Worm (Caenorhabditis elegans): ENCODE data around the gene glb-1.

glb-1 gene

ce11 chrIII:8901078-8901477, 22.0 kb downstream of the glb-1 start (continued):
- peak; percentile 39; the same call in 1 of the 2 replicates for TF ChIP-seq D2030.7 (GFP tag; IDR thresholded peaks at IDR 0.05)
- peak; percentile 90 for TF ChIP-seq pbrm-1 (GFP tag; IDR thresholded peaks at IDR 0.05)
- TF ChIP-seq ekl-4 (GFP tag; IDR thresholded peaks at IDR 0.05) = peak; percentile 79
- peak; percentile 39 for TF ChIP-seq tbp1 (GFP tag; optimal IDR thresholded peaks at IDR 0.05)
- TF ChIP-seq aptf-2 (GFP tag; conservative IDR thresholded peaks at IDR 0.05) = peak; percentile 55; the same call in 1 of the 2 replicates
- peak; percentile 42; the same call in 1 of the 2 replicates for TF ChIP-seq rcor-1 (GFP tag; IDR thresholded peaks at IDR 0.05)

- TF ChIP-seq T26A5.8 (tag; optimal IDR thresholded peaks at IDR 0.05) = no peak
- no peak for TF ChIP-seq zfh-2 (GFP tag; conservative IDR thresholded peaks at IDR 0.05)
- TF ChIP-seq K12H6.12 (tag; optimal IDR thresholded peaks at IDR 0.05) = no peak
- TF ChIP-seq snpc-1.1 (tag; optimal IDR thresholded peaks at IDR 0.05; ENCODE audit: insufficient read depth) = no peak
- TF ChIP-seq nfya-1 (tag; optimal IDR thresholded peaks at IDR 0.05; ENCODE audit: borderline replicate concordance, insufficient read depth) = no peak
- no peak for TF ChIP-seq mcd-1 (GFP tag; IDR thresholded peaks at IDR 0.05)
- no peak for TF ChIP-seq F39B2.1 (GFP tag; IDR thresholded peaks at IDR 0.05)
- TF ChIP-seq egl-18 (GFP tag; IDR thresholded peaks at IDR 0.05) = no peak
- TF ChIP-seq ekl-4 (GFP tag; IDR thresholded peaks at IDR 0.05) = no peak
- TF ChIP-seq lsl-1 (GFP tag; optimal IDR thresholded peaks at IDR 0.05) = peak; percentile 86
- TF ChIP-seq efl-1 (GFP tag; optimal IDR thresholded peaks at IDR 0.05) = peak; percentile 83
- TF ChIP-seq ZK185.1 (tag; optimal IDR thresholded peaks at IDR 0.05; ENCODE audit: poor library complexity, severe bottlenecking) = no peak
- TF ChIP-seq unc-130 (GFP tag; optimal IDR thresholded peaks at IDR 0.05) = no peak
- peak; percentile 48 for TF ChIP-seq dox-1 (GFP tag; IDR thresholded peaks at IDR 0.05)
- no peak for TF ChIP-seq rcor-1 (GFP tag; IDR thresholded peaks at IDR 0.05)
- TF ChIP-seq Y56A3A.18 (GFP tag; IDR thresholded peaks at IDR 0.05) = no peak
- no peak for TF ChIP-seq egrh-3 (GFP tag; IDR thresholded peaks at IDR 0.05)
- TF ChIP-seq lsy-27 (tag; optimal IDR thresholded peaks at IDR 0.05; ENCODE audit: borderline replicate concordance, insufficient read depth) = no peak
- TF ChIP-seq cebp-2 (GFP tag; IDR thresholded peaks at IDR 0.05) = no peak
- TF ChIP-seq snpc-3.4 (tag; optimal IDR thresholded peaks at IDR 0.05) = peak; percentile 78
- no peak for TF ChIP-seq sptf-2 (GFP tag; optimal IDR thresholded peaks at IDR 0.05)
- TF ChIP-seq hrde-1 (tag; optimal IDR thresholded peaks at IDR 0.05; ENCODE audit: borderline replicate concordance) = no peak
- peak; percentile 56; the same call in 1 of the 2 replicates for TF ChIP-seq nfyb-1 (GFP tag; IDR thresholded peaks at IDR 0.05)
- no peak for TF ChIP-seq C17E4.6 (GFP tag; IDR thresholded peaks at IDR 0.05)
- TF ChIP-seq T07F8.4 (tag; optimal IDR thresholded peaks at IDR 0.05) = no peak
- TF ChIP-seq ztf-18 (tag; optimal IDR thresholded peaks at IDR 0.05) = peak; percentile 43
- TF ChIP-seq akir-1 (GFP tag; optimal IDR thresholded peaks at IDR 0.05) = no peak
- no peak for TF ChIP-seq let-526 (GFP tag; IDR thresholded peaks at IDR 0.05)
- no peak for TF ChIP-seq ets-4 (GFP tag; optimal IDR thresholded peaks at IDR 0.05)
- peak; percentile 23 for TF ChIP-seq F23B12.7 (tag; optimal IDR thresholded peaks at IDR 0.05; ENCODE audit: insufficient read depth)
- TF ChIP-seq ztf-6 (GFP tag; IDR thresholded peaks at IDR 0.05) = no peak
- no peak for TF ChIP-seq aptf-3 (GFP tag; IDR thresholded peaks at IDR 0.05)
- TF ChIP-seq D2030.7 (GFP tag; IDR thresholded peaks at IDR 0.05) = peak; percentile 56; the same call in 1 of the 2 replicates
- no peak for TF ChIP-seq tbx-9 (tag; optimal IDR thresholded peaks at IDR 0.05; ENCODE audit: borderline replicate concordance)
- TF ChIP-seq madf-10 (tag; optimal IDR thresholded peaks at IDR 0.05) = no peak
- peak; percentile 33 for TF ChIP-seq athp-1 (tag; optimal IDR thresholded peaks at IDR 0.05)
- no peak for TF ChIP-seq F49E8.2 (tag; optimal IDR thresholded peaks at IDR 0.05; ENCODE audit: insufficient read depth)
- TF ChIP-seq ceh-91 (GFP tag; IDR thresholded peaks at IDR 0.05) = peak; percentile 74
- 0 out of 2 replicates have a peak, but pooled peaks have one; percentile 5 for TF ChIP-seq Y95B8A.8 (GFP tag; IDR thresholded peaks at IDR 0.05)
- TF ChIP-seq him-1 (tag; optimal IDR thresholded peaks at IDR 0.05) = peak; percentile 16
- TF ChIP-seq dpl-1 (GFP tag; optimal IDR thresholded peaks at IDR 0.05) = peak; percentile 73
- TF ChIP-seq lin-35 (GFP tag; optimal IDR thresholded peaks at IDR 0.05) = peak in 1 of 3 experiments; percentile 1
These were observed 23.3 kb downstream of the glb-1 start for ce11 chrIII:8899767-8900166.
